Worm (Caenorhabditis elegans) whole organism, mixed stage, embryonic: ENCODE data around the gene K03H1.13.

Source experiments
- ceh-83 ChIP-seq: fragments of 200-800 bp; sonication (Bioruptor generic); optimal IDR thresholded peaks from 2 replicates; lab custom pipeline; 2018; ENCODE audit warnings: mild to moderate bottlenecking, missing genetic modification characterization, missing compliant biosample characterization
- ham-2 ChIP-seq: fragments of 200-800 bp; sonication (Bioruptor generic); optimal IDR thresholded peaks from 2 replicates; lab custom pipeline; 2018; ENCODE audit warnings: mild to moderate bottlenecking, missing genetic modification characterization, missing compliant biosample characterization
- lsy-2 ChIP-seq: fragments of 150-350 bp; optimal IDR thresholded peaks from 2 replicates; lab custom pipeline; 2014; ENCODE audit warnings: missing biosample characterization, missing genetic modification characterization
- nhr-12 ChIP-seq: fragments of 150-350 bp; optimal IDR thresholded peaks from 2 replicates; lab custom pipeline; 2014; ENCODE audit warnings: missing biosample characterization, missing genetic modification characterization
- nhr-237 ChIP-seq: fragments of 150-350 bp; optimal IDR thresholded peaks from 2 replicates; lab custom pipeline; 2014; ENCODE audit warnings: missing biosample characterization, missing genetic modification characterization
- nhr-76 ChIP-seq: sonication (generic microtip); optimal IDR thresholded peaks from 2 replicates; lab custom pipeline; 2017; ENCODE audit warnings: missing biosample characterization, missing genetic modification characterization
- pha-4 ChIP-seq: fragments of 150-350 bp; optimal IDR thresholded peaks from 2 replicates; lab custom pipeline; 2018; ENCODE audit warnings: missing biosample characterization, missing genetic modification reagents, missing genetic modification characterization
- unc-39 ChIP-seq: fragments of 150-350 bp; optimal IDR thresholded peaks from 2 replicates; lab custom pipeline; 2014; ENCODE audit warnings: missing biosample characterization, missing genetic modification characterization
- unc-62 ChIP-seq: fragments of 150-350 bp; optimal IDR thresholded peaks from 2 replicates; lab custom pipeline; 2014; ENCODE audit warnings: missing biosample characterization, missing genetic modification reagents, missing genetic modification characterization

DNA sequence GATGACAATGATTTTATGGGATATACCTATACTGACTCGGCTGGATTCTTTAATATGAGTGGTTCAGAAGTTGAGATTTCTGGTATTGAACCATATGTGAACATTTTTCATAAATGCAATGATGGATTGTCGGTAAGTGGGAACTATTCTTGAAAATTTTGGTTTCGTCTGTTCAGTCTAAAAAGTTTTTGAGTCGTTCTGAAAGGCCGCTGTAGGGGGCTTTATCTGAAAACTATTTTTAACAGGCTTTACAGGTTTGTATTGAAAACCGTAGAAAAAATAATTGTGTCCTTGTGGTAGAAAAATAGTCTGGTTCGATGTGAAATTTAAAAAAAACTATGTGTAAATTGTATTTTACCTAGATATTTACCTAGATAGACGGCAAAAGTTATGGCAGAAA lies 20.6 kb downstream of the K03H1.13 start:
- no peak for TF ChIP-seq nhr-76 (tag; lab: Kevin White, UChicago)
- no peak for TF ChIP-seq nhr-12 (tag; lab: Kevin White, UChicago)
- TF ChIP-seq ham-2 (GFP tag; lab: Kevin White, UChicago): no peak
- TF ChIP-seq unc-62 (GFP tag; lab: Kevin White, UChicago): no peak
- no peak for TF ChIP-seq pha-4 (tag; lab: Kevin White, UChicago)
- TF ChIP-seq lsy-2: no peak
- no peak for TF ChIP-seq nhr-237
- TF ChIP-seq unc-39: no peak
- no peak for TF ChIP-seq ceh-83 (GFP tag; lab: Kevin White, UChicago)
